Worm (Caenorhabditis elegans): ENCODE measurements around the gene C01G5.3.

C01G5.3 gene

DNA sequence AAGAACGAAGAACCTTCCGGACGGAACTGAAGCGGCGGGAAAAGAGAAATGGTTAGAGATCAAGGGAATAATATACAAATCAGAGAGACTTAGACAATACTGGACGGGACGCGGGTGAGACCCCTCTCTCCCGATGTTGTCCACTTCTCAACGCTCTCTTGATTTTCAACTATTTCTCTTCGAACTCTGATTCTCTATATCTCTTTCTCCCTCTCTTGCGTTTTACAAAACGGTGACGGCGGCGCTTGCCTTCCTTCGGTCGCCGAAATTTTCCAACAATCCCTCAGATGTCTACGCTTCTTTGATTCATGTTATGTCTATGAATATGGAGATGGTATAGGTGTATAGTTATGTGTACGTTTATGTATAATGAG, 40.7 kb downstream of the C01G5.3 start (continued):
- TF ChIP-seq php-3 (GFP tag; IDR thresholded peaks at IDR 0.05) = no peak

DNA sequence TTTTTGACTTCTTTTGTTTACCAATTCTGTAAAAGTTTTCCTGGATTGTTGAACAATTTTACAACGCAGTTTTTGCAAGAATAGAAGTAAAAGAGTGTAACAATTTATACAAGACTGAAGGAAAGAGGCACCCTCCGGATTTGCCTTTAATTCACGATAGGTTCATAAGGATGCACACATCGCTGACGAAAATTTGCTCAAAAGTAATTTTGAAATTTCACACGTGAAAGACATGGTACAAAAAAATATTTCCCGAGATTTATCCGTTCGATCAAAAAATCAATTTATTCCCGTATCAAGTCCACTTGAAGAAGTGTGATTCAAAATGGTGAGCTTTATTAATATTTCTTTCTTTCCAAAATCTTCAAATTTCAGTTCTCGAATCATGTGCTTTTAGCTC, 41.9 kb downstream of the C01G5.3 start, which contains the start of gene C43G2.3:
Gene C43G2.3 (plus strand): TSS at position 301 of the 400 bp plus-strand sequence.
- TF ChIP-seq Y75B8A.6 (GFP tag; IDR thresholded peaks at IDR 0.05) (no peak), mdt-29 (GFP tag; IDR thresholded peaks at IDR 0.05) (no peak), T26A8.4 (GFP tag; IDR thresholded peaks at IDR 0.05) (no peak), nhr-28 (tag; optimal IDR thresholded peaks at IDR 0.05) (no peak), lir-3 (tag; optimal IDR thresholded peaks at IDR 0.05) (no peak), unc-62 (GFP tag; optimal IDR thresholded peaks at IDR 0.05 in 1 of 2) (no peak), unc-62 (tag; optimal IDR thresholded peaks at IDR 0.05) (no peak), hlh-30 (tag; optimal IDR thresholded peaks at IDR 0.05; ENCODE audit: insufficient read depth) (no peak)

DNA sequence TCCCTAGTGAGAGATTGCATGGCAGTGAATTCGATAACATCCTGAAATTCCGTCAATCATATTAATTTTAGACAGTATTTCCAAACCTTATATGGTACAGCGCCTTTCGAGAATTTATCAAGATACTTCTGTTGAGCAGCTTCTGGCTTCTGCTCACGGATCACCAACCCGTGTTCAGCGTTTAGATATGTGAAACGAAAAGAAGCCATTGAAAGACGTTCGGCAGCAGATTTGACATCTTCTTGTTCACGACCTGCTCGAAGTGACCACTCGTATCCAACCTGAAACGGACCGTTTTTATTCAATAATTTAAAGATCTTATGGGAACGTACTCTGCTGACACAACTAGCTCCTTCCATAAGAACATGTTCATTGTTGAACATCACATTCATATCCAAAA, 45.6 kb downstream of the C01G5.3 start:
- TF ChIP-seq unc-62 (GFP tag; optimal IDR thresholded peaks at IDR 0.05 in 1 of 2) (peak in 1 of 2 experiments; percentile 94), unc-62 (tag; optimal IDR thresholded peaks at IDR 0.05) (no peak), lin-13 (GFP tag; optimal IDR thresholded peaks at IDR 0.05) (no peak), zfp-2 (tag; optimal IDR thresholded peaks at IDR 0.05) (no peak), aha-1 (tag) (peak; percentile 59), nhr-41 (GFP tag; IDR thresholded peaks at IDR 0.05) (no peak)

DNA sequence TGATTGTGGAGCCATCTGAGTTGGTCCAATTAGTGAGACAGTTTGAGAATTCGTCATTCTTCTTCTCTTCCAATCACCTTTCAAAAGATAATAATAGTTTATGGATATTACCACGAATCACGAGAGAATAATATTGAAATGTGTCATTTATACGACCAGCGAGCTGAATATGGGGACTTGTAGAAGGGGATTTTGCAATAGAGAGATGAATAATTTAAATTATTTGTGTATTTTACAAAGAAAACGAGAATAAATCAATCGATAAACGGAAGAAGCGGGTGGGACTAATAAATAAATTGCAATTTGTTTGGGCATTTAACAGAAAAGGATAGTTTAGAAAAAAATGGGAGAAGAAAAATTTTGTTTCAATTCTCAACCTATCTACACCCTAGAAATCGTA, 46.6 kb downstream of the C01G5.3 start, which contains the start of gene odr-8:
Gene odr-8 (minus strand): TSS at position 101 of the 400 bp plus-strand sequence.
- no peak for TF ChIP-seq attf-4 (tag; optimal IDR thresholded peaks at IDR 0.05)
- TF ChIP-seq zag-1 (tag; optimal IDR thresholded peaks at IDR 0.05) = no peak
- no peak for TF ChIP-seq skn-1 (tag; optimal IDR thresholded peaks at IDR 0.05)
- TF ChIP-seq lin-1 (GFP tag; IDR thresholded peaks at IDR 0.05) = no peak
- no peak for TF ChIP-seq ztf-7 (tag; optimal IDR thresholded peaks at IDR 0.05)
- TF ChIP-seq zip-2 (tag; optimal IDR thresholded peaks at IDR 0.05) = no peak
- no peak for TF ChIP-seq pha-4 (GFP tag; IDR thresholded peaks at IDR 0.05)
- no peak for TF ChIP-seq pha-4 (tag; optimal IDR thresholded peaks at IDR 0.05)
- TF ChIP-seq egl-27 (tag; optimal IDR thresholded peaks at IDR 0.05) = no peak
- no peak for TF ChIP-seq nhr-25 (tag; optimal IDR thresholded peaks at IDR 0.05; ENCODE audit: borderline replicate concordance, insufficient read depth)

DNA sequence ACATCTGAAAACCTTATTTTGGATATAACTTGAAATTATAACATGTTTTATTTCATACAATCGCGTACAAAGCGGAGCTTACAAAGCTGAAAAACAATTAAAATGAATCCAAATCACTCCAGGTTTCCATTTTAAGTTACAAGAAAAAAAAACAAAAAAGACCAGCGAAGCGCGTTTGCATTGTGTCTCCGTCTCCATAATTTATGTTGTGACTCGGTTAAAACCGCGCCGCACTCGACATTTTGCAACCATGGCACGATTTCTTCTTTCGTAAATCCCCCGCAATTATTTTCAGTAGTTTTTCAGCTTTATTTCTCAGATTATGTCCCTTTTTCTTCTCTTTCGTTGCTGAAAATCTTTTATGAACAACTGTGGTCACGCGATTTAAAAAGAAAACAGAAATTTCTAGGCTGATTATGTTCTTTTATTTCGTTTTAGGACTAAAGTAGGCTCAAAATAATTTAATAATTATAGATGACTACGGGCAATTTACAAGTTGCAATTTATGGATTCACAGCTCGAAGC, 49.5 kb downstream of the C01G5.3 start, which contains the start of the genes F38A5.2 and dnj-11:
Gene F38A5.2 (minus strand): TSS at position 4 of the 525 bp plus-strand sequence.
Gene dnj-11 (plus strand): TSS at position 475 of the 525 bp plus-strand sequence.
- TF ChIP-seq unc-62 (GFP tag; optimal IDR thresholded peaks at IDR 0.05 in 1 of 2) (peak in 1 of 2 experiments; percentile 89), unc-62 (tag; optimal IDR thresholded peaks at IDR 0.05) (no peak), lin-1 (GFP tag; IDR thresholded peaks at IDR 0.05) (no peak), Y75B8A.6 (GFP tag; IDR thresholded peaks at IDR 0.05) (no peak), mxl-2 (GFP tag; conservative IDR thresholded peaks at IDR 0.05) (no peak), ZK337.2 (GFP tag; IDR thresholded peaks at IDR 0.05) (no peak), R02D3.7 (tag; optimal IDR thresholded peaks at IDR 0.05) (no peak), F44E2.7 (GFP tag; IDR thresholded peaks at IDR 0.05) (no peak), pha-4 (GFP tag; IDR thresholded peaks at IDR 0.05) (no peak), pha-4 (tag; optimal IDR thresholded peaks at IDR 0.05) (peak; percentile 80), F37D6.2 (tag; optimal IDR thresholded peaks at IDR 0.05) (no peak), mdl-1 (tag; optimal IDR thresholded peaks at IDR 0.05) (no peak), hlh-30 (tag; optimal IDR thresholded peaks at IDR 0.05; ENCODE audit: insufficient read depth) (peak; percentile 70), lim-7 (GFP tag; IDR thresholded peaks at IDR 0.05) (no peak), ces-1 (GFP tag; optimal IDR thresholded peaks at IDR 0.05) (no peak), php-3 (GFP tag; IDR thresholded peaks at IDR 0.05) (no peak), dmd-6 (GFP tag; IDR thresholded peaks at IDR 0.05) (peak; percentile 34; the same call in 1 of the 2 replicates), snpc-1.2 (GFP tag; IDR thresholded peaks at IDR 0.05) (peak; percentile 66), hlh-11 (tag; optimal IDR thresholded peaks at IDR 0.05) (peak; percentile 58), daf-16 (GFP tag; optimal IDR thresholded peaks at IDR 0.05) (no peak), daf-16 (tag; optimal IDR thresholded peaks at IDR 0.05) (peak; percentile 23), madf-5 (GFP tag; IDR thresholded peaks at IDR 0.05) (no peak), pqm-1 (tag; optimal IDR thresholded peaks at IDR 0.05) (no peak), nhr-28 (tag; optimal IDR thresholded peaks at IDR 0.05) (peak; percentile 59), dmd-8 (GFP tag; IDR thresholded peaks at IDR 0.05) (no peak), zfp-2 (tag; optimal IDR thresholded peaks at IDR 0.05) (no peak), ZK546.5 (tag; optimal IDR thresholded peaks at IDR 0.05) (no peak), zag-1 (tag; optimal IDR thresholded peaks at IDR 0.05) (no peak), nhr-11 (tag; optimal IDR thresholded peaks at IDR 0.05) (peak; percentile 50), mep-1 (tag; optimal IDR thresholded peaks at IDR 0.05) (peak; percentile 84), snpc-4 (tag; optimal IDR thresholded peaks at IDR 0.05) (peak; percentile 43), nhr-77 (tag; optimal IDR thresholded peaks at IDR 0.05) (peak; percentile 67)

Measured in whole organism, L4 larva.